Worm (Caenorhabditis elegans) whole organism, L3 larva: ENCODE measurements around the gene F16B4.7.

Experiments used
- ama-1 ChIP-seq: fragments of 150-350 bp; optimal IDR thresholded peaks from 2 replicates; lab custom pipeline; 2018
- ceh-28 ChIP-seq: fragments of 150-350 bp; optimal IDR thresholded peaks from 2 replicates; lab custom pipeline; 2014; ENCODE audit warnings: missing biosample characterization, missing genetic modification reagents, missing genetic modification characterization
- elt-1 ChIP-seq: fragments of 150-350 bp; optimal IDR thresholded peaks from 2 replicates; lab custom pipeline; 2014; ENCODE audit warnings: missing biosample characterization, missing genetic modification characterization
- elt-3 ChIP-seq, 3 experiments: fragments of 150-350 bp in 1 of 3; sonication (generic microtip) in 2 of 3; optimal IDR thresholded peaks; 2 replicates in 2 of 3; 4 replicates in 1 of 3; lab custom pipeline; 2014 to 2017; ENCODE audit warnings: missing biosample characterization in 3 of 3, missing genetic modification characterization in 3 of 3
- lin-15B ChIP-seq: fragments of 150-350 bp; optimal IDR thresholded peaks from 2 replicates; lab custom pipeline; 2014; ENCODE audit warnings: missing biosample characterization, missing genetic modification characterization
- lin-39 ChIP-seq: fragments of 150-350 bp; optimal IDR thresholded peaks from 2 replicates; lab custom pipeline; 2018; ENCODE audit warnings: missing biosample characterization, missing genetic modification reagents, missing genetic modification characterization
- nhr-237 ChIP-seq: fragments of 150-350 bp; optimal IDR thresholded peaks from 2 replicates; lab custom pipeline; 2014; ENCODE audit warnings: missing biosample characterization, missing genetic modification characterization
- nhr-43 ChIP-seq: sonication (generic microtip); optimal IDR thresholded peaks from 2 replicates; lab custom pipeline; 2016; ENCODE audit warnings: mild to moderate bottlenecking, missing genetic modification characterization, missing compliant biosample characterization; ENCODE audit not compliant: poor library complexity, severe bottlenecking
- nhr-76 ChIP-seq: fragments of 150-350 bp; sonication (generic microtip); optimal IDR thresholded peaks from 5 replicates; lab custom pipeline; 2014; ENCODE audit warnings: missing biosample characterization, missing genetic modification characterization
- nhr-77 ChIP-seq: fragments of 150-350 bp; optimal IDR thresholded peaks from 2 replicates; lab custom pipeline; 2014; ENCODE audit warnings: missing biosample characterization, missing genetic modification characterization
- unc-62 ChIP-seq: fragments of 150-350 bp; sonication (generic microtip); optimal IDR thresholded peaks from 4 replicates; lab custom pipeline; 2014; ENCODE audit warnings: missing biosample characterization, missing genetic modification reagents, missing genetic modification characterization
- ztf-11 ChIP-seq: fragments of 150-350 bp; optimal IDR thresholded peaks from 2 replicates; lab custom pipeline; 2014; ENCODE audit warnings: missing biosample characterization, missing genetic modification characterization

DNA sequence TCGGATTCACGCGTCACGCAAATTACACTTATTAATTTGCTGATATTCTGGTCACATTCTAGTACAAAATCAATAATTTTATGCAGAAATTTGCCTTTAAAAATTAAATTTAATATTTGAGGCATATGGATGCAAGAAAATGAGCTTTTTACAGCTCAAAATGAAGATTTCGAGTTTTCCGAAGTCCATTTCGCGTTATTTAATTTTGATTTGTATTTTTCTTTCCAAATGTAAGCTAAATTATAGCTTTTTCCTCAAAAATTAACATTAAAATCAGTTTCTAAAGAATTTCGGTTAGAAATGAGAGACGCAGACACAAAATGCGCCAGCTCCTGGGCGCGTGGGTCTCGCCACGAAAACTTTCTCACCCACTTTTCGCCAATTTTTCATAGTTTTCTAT lies 1.4 kb downstream of the F16B4.7 start, which contains the start of gene F16B4.6:
- TF ChIP-seq nhr-77 (tag; lab: Kevin White, UChicago) = no peak
- no peak for TF ChIP-seq ceh-28
- no peak for TF ChIP-seq lin-15B (tag; lab: Kevin White, UChicago)
- no peak for TF ChIP-seq elt-1
- no peak for TF ChIP-seq elt-3 (tag; optimal IDR thresholded peaks at IDR 0.05; lab: Kevin White, UChicago)
- TF ChIP-seq lin-39 = no peak
- TF ChIP-seq ama-1 = no peak
- no peak for TF ChIP-seq nhr-237 (tag; lab: Kevin White, UChicago)
- no peak for TF ChIP-seq ztf-11 (tag; lab: Kevin White, UChicago)
- TF ChIP-seq unc-62 = no peak
- no peak for TF ChIP-seq nhr-76 (tag; lab: Kevin White, UChicago)
- TF ChIP-seq nhr-43 (tag; lab: Kevin White, UChicago) = no peak
